Worm (Caenorhabditis elegans) whole organism, late embryonic: ENCODE results near the gene mksr-2.

Source experiments
- F13H6.1 ChIP-seq: sonication (generic microtip); optimal IDR thresholded peaks from 2 replicates; lab custom pipeline; 2016; ENCODE audit warnings: missing genetic modification characterization, missing compliant biosample characterization
- ama-1 ChIP-seq: fragments of 150-350 bp; optimal IDR thresholded peaks from 2 replicates; lab custom pipeline; 2014
- ceh-19 ChIP-seq: fragments of 200-800 bp; sonication (Bioruptor generic); optimal IDR thresholded peaks from 2 replicates; lab custom pipeline; 2018; ENCODE audit warnings: mild to moderate bottlenecking, missing genetic modification characterization, missing compliant biosample characterization
- ceh-22 ChIP-seq: sonication (generic microtip); optimal IDR thresholded peaks from 2 replicates; lab custom pipeline; 2017; ENCODE audit warnings: missing biosample characterization, missing genetic modification characterization
- ceh-48 ChIP-seq: sonication (generic microtip); optimal IDR thresholded peaks from 2 replicates; lab custom pipeline; 2016; ENCODE audit warnings: missing genetic modification characterization, inconsistent platforms, missing compliant biosample characterization
- ceh-9 ChIP-seq: sonication (generic microtip); optimal IDR thresholded peaks from 2 replicates; lab custom pipeline; 2016; ENCODE audit warnings: mild to moderate bottlenecking, missing genetic modification characterization, inconsistent platforms, missing compliant biosample characterization
- dve-1 ChIP-seq: sonication (generic microtip); optimal IDR thresholded peaks from 2 replicates; lab custom pipeline; 2017; ENCODE audit warnings: antibody characterized with exemption, mild to moderate bottlenecking, missing genetic modification characterization, missing compliant biosample characterization
- ets-4 ChIP-seq: sonication (generic microtip); optimal IDR thresholded peaks from 2 replicates; lab custom pipeline; 2016; ENCODE audit warnings: missing genetic modification characterization, missing compliant biosample characterization
- hlh-6 ChIP-seq: sonication (generic microtip); optimal IDR thresholded peaks from 2 replicates; lab custom pipeline; 2016; ENCODE audit warnings: missing genotype, missing genetic modification characterization, missing compliant biosample characterization
- lin-11 ChIP-seq: fragments of 200-800 bp; sonication (Bioruptor generic); optimal IDR thresholded peaks from 2 replicates; lab custom pipeline; 2018; ENCODE audit warnings: mild to moderate bottlenecking, missing genetic modification characterization, missing compliant biosample characterization
- nhr-11 ChIP-seq: fragments of 150-350 bp; optimal IDR thresholded peaks from 2 replicates; lab custom pipeline; 2014; ENCODE audit warnings: missing biosample characterization, missing genetic modification characterization
- pha-4 ChIP-seq: fragments of 150-350 bp; optimal IDR thresholded peaks from 2 replicates; lab custom pipeline; 2018; ENCODE audit warnings: missing biosample characterization, missing genetic modification reagents, missing genetic modification characterization
- syd-9 ChIP-seq: sonication (generic microtip); optimal IDR thresholded peaks from 2 replicates; lab custom pipeline; 2016; ENCODE audit warnings: mild to moderate bottlenecking, missing genetic modification characterization, moderate library complexity, missing compliant biosample characterization
- unc-55 ChIP-seq: sonication (generic microtip); optimal IDR thresholded peaks from 2 replicates; lab custom pipeline; 2017; ENCODE audit warnings: missing biosample characterization, missing genetic modification reagents, missing genetic modification characterization

- TF ChIP-seq ama-1 (lab: Kevin White, UChicago), result no peak
- TF ChIP-seq ceh-22 (tag; lab: Kevin White, UChicago), result no peak
- TF ChIP-seq unc-55 (GFP tag; lab: Kevin White, UChicago), result no peak
- no peak for TF ChIP-seq ceh-9 (tag; lab: Kevin White, UChicago)
- no peak for TF ChIP-seq ceh-19
- TF ChIP-seq dve-1 (tag; lab: Kevin White, UChicago), result no peak
- no peak for TF ChIP-seq F13H6.1 (tag; lab: Kevin White, UChicago)
- no peak for TF ChIP-seq ceh-48 (tag; lab: Kevin White, UChicago)
- no peak for TF ChIP-seq hlh-6 (tag; lab: Kevin White, UChicago)
- TF ChIP-seq ets-4 (tag; lab: Kevin White, UChicago), result no peak
- no peak for TF ChIP-seq syd-9
- TF ChIP-seq nhr-11 (tag; lab: Kevin White, UChicago), result no peak
- TF ChIP-seq lin-11 (tag; lab: Kevin White, UChicago), result no peak
- no peak for TF ChIP-seq pha-4 (tag; lab: Kevin White, UChicago)
These were observed 24.9 kb downstream of the mksr-2 start for ce11 chrIV:2281353-2281976.
